Worm (Caenorhabditis elegans): ENCODE data around the gene Y39B6A.69.

ce11 chrV:19177070-19177469 lies 24.8 kb upstream of the Y39B6A.69 start:
- TF ChIP-seq flt-1 (GFP tag; IDR thresholded peaks at IDR 0.05): no peak
- no peak for TF ChIP-seq tab-1 (GFP tag; IDR thresholded peaks at IDR 0.05)
- TF ChIP-seq T22C8.4 (GFP tag; IDR thresholded peaks at IDR 0.05): no peak
- TF ChIP-seq med-1 (GFP tag; optimal IDR thresholded peaks at IDR 0.05; ENCODE audit: insufficient read depth): no peak
- no peak for TF ChIP-seq ztf-29 (GFP tag; IDR thresholded peaks at IDR 0.05)
- no peak for TF ChIP-seq ref-1 (GFP tag; conservative IDR thresholded peaks at IDR 0.05)
- no peak for TF ChIP-seq cog-1 (tag; optimal IDR thresholded peaks at IDR 0.05)
- no peak for TF ChIP-seq klf-2 (GFP tag; conservative IDR thresholded peaks at IDR 0.05)

Data from whole organism, midembryonic.